Fruit fly (Drosophila melanogaster) whole organism, embryonic: Measurements from ENCODE around the gene betaGlu.
A peak's percentile ranks its signal among the peaks of the same experiment; 100 is the strongest.

Source experiments
- Bteb2 ChIP-seq: fragments of 200-800 bp; sonication (Bioruptor generic); optimal IDR thresholded peaks from 2 replicates; lab custom pipeline; 2016; ENCODE audit warnings: missing biosample characterization, missing genetic modification characterization
- CG10274 ChIP-seq: fragments of 200-800 bp; sonication (Bioruptor generic); optimal IDR thresholded peaks from 3 replicates; lab custom pipeline; 2017; ENCODE audit warnings: missing biosample characterization, mild to moderate bottlenecking, missing genetic modification characterization
- CG12104 ChIP-seq: fragments of 200-800 bp; sonication (Bioruptor generic); optimal IDR thresholded peaks from 3 replicates; lab custom pipeline; 2016; ENCODE audit warnings: missing biosample characterization, missing genetic modification characterization
- CG12744 ChIP-seq: fragments of 200-800 bp; sonication (Bioruptor generic); optimal IDR thresholded peaks from 2 replicates; lab custom pipeline; 2016; ENCODE audit warnings: missing biosample characterization, missing genetic modification characterization
- CG13424 ChIP-seq: fragments of 200-800 bp; sonication (Bioruptor generic); optimal IDR thresholded peaks from 2 replicates; lab custom pipeline; 2019; ENCODE audit warnings: missing biosample characterization, mild to moderate bottlenecking, missing genetic modification characterization, moderate library complexity
- CG13624 ChIP-seq: fragments of 200-800 bp; sonication (Bioruptor generic); optimal IDR thresholded peaks from 2 replicates; lab custom pipeline; 2016; ENCODE audit warnings: missing biosample characterization, missing genetic modification characterization
- CG15696 ChIP-seq: fragments of 200-800 bp; sonication (Bioruptor generic); optimal IDR thresholded peaks from 2 replicates; lab custom pipeline; 2019; ENCODE audit warnings: missing biosample characterization, mild to moderate bottlenecking, missing genetic modification characterization, moderate library complexity
- CG1602 ChIP-seq: fragments of 200-800 bp; sonication (Bioruptor generic); optimal IDR thresholded peaks from 3 replicates; lab custom pipeline; 2016; ENCODE audit warnings: missing biosample characterization, missing genetic modification characterization
- CG16863 ChIP-seq: fragments of 200-800 bp; sonication (Bioruptor generic); optimal IDR thresholded peaks from 3 replicates; lab custom pipeline; 2016; ENCODE audit warnings: missing biosample characterization, missing genetic modification characterization
- CG17359 ChIP-seq: fragments of 200-800 bp; sonication (Bioruptor generic); optimal IDR thresholded peaks from 3 replicates; lab custom pipeline; 2018; ENCODE audit warnings: missing biosample characterization, mild to moderate bottlenecking, missing genetic modification characterization, moderate library complexity
- CG17385 ChIP-seq: fragments of 200-800 bp; sonication (Bioruptor generic); optimal IDR thresholded peaks from 3 replicates; lab custom pipeline; 2018; ENCODE audit warnings: missing biosample characterization, mild to moderate bottlenecking, missing genetic modification characterization
- CG2120 ChIP-seq: fragments of 200-800 bp; sonication (Bioruptor generic); optimal IDR thresholded peaks from 3 replicates; lab custom pipeline; 2016; ENCODE audit warnings: missing biosample characterization, missing genetic modification characterization
- CG4328 ChIP-seq: fragments of 200-800 bp; sonication (Bioruptor generic); optimal IDR thresholded peaks from 3 replicates; lab custom pipeline; 2017; ENCODE audit warnings: missing biosample characterization, missing genetic modification reagents, missing genetic modification characterization
- CG4424 ChIP-seq: fragments of 200-800 bp; sonication (Bioruptor generic); optimal IDR thresholded peaks from 3 replicates; lab custom pipeline; 2016; ENCODE audit warnings: missing biosample characterization, missing genetic modification characterization
- CG6813 ChIP-seq: fragments of 200-800 bp; sonication (Bioruptor generic); optimal IDR thresholded peaks from 2 replicates; lab custom pipeline; 2017; ENCODE audit warnings: missing biosample characterization, missing genetic modification characterization, mild to moderate bottlenecking, moderate library complexity, missing genetic modification reagents
- CG7786 ChIP-seq: fragments of 200-800 bp; sonication (Bioruptor generic); optimal IDR thresholded peaks from 2 replicates; lab custom pipeline; 2016; ENCODE audit warnings: missing biosample characterization, missing genetic modification characterization
- CG9932 ChIP-seq: fragments of 200-800 bp; sonication (Bioruptor generic); IDR thresholded peaks from 2 replicates; pipeline ENCODE4 v1.3.6; 2022; ENCODE audit warnings: missing biosample characterization, missing genetic modification characterization
- D19A ChIP-seq: fragments of 200-800 bp; optimal IDR thresholded peaks from 3 replicates; lab custom pipeline; 2019; ENCODE audit warnings: missing biosample characterization, mild to moderate bottlenecking, missing genetic modification characterization, moderate library complexity
- Dp ChIP-seq: fragments of 200-800 bp; sonication (Bioruptor generic); optimal IDR thresholded peaks from 2 replicates; lab custom pipeline; 2018; ENCODE audit warnings: missing biosample characterization, mild to moderate bottlenecking, missing genetic modification characterization, moderate library complexity
- ERR ChIP-seq: fragments of 200-800 bp; sonication (Bioruptor generic); optimal IDR thresholded peaks from 2 replicates; lab custom pipeline; 2016; ENCODE audit warnings: missing biosample characterization, missing genetic modification characterization
- HHEX ChIP-seq: fragments of 200-800 bp; sonication (Bioruptor generic); optimal IDR thresholded peaks from 3 replicates; lab custom pipeline; 2017; ENCODE audit warnings: missing biosample characterization, mild to moderate bottlenecking, missing genetic modification characterization, missing genetic modification reagents
- HmgZ ChIP-seq: fragments of 200-800 bp; sonication (Bioruptor generic); optimal IDR thresholded peaks from 2 replicates; lab custom pipeline; 2018; ENCODE audit warnings: missing biosample characterization, mild to moderate bottlenecking, missing genetic modification characterization
- Lpt ChIP-seq: fragments of >200 bp; optimal IDR thresholded peaks from 2 replicates; lab custom pipeline; 2018; ENCODE audit warnings: missing biosample characterization, missing genetic modification characterization
- Nf-YC ChIP-seq: fragments of 200-800 bp; optimal IDR thresholded peaks from 3 replicates; lab custom pipeline; 2019; ENCODE audit warnings: missing biosample characterization, mild to moderate bottlenecking, missing genetic modification characterization, moderate library complexity
- Optix ChIP-seq: fragments of 200-800 bp; sonication (Bioruptor generic); IDR thresholded peaks from 3 replicates; pipeline ENCODE4 v1.3.6; 2022; ENCODE audit warnings: missing biosample characterization, missing genetic modification characterization
- Ptx1 ChIP-seq: fragments of 200-800 bp; sonication (Bioruptor generic); IDR thresholded peaks from 2 replicates; pipeline ENCODE4 v1.3.6; 2022; ENCODE audit warnings: missing biosample characterization, missing genetic modification characterization
- Scr ChIP-seq: fragments of 200-800 bp; sonication (Bioruptor generic); IDR thresholded peaks from 2 replicates; pipeline ENCODE4 v1.3.6; 2022; ENCODE audit warnings: missing biosample characterization, missing genetic modification characterization; ENCODE audit not compliant: partially characterized antibody
- ac ChIP-seq: fragments of 200-800 bp; sonication (Bioruptor generic); optimal IDR thresholded peaks from 3 replicates; lab custom pipeline; 2017; ENCODE audit warnings: missing biosample characterization, mild to moderate bottlenecking, missing genetic modification characterization
- amos ChIP-seq: fragments of 200-800 bp; sonication (Bioruptor generic); IDR thresholded peaks from 2 replicates; pipeline ENCODE4 v1.3.6; 2022; ENCODE audit warnings: missing biosample characterization, missing genetic modification characterization; ENCODE audit not compliant: partially characterized antibody
- ase ChIP-seq: fragments of 200-800 bp; sonication (Bioruptor generic); IDR thresholded peaks from 3 replicates; pipeline ENCODE4 v1.3.6; 2022; ENCODE audit warnings: missing biosample characterization, missing genetic modification characterization
- az2 ChIP-seq: fragments of 200-800 bp; sonication (Bioruptor generic); optimal IDR thresholded peaks from 3 replicates; lab custom pipeline; 2016; ENCODE audit warnings: missing biosample characterization, missing genetic modification characterization
- cas ChIP-seq: fragments of 200-800 bp; sonication (Bioruptor generic); IDR thresholded peaks from 2 replicates; pipeline ENCODE4 v1.3.6; 2022; ENCODE audit warnings: missing biosample characterization, missing genetic modification characterization
- cato ChIP-seq: fragments of 200-800 bp; sonication (Bioruptor generic); optimal IDR thresholded peaks from 2 replicates; lab custom pipeline; 2016; ENCODE audit warnings: missing biosample characterization, missing genetic modification characterization, borderline replicate concordance
- cg ChIP-seq: fragments of 200-800 bp; sonication (Bioruptor generic); optimal IDR thresholded peaks from 3 replicates; lab custom pipeline; 2019; ENCODE audit warnings: missing biosample characterization, mild to moderate bottlenecking, missing genetic modification characterization, moderate library complexity
- ci ChIP-seq: fragments of 200-800 bp; sonication (Bioruptor generic); IDR thresholded peaks from 3 replicates; pipeline ENCODE4 v1.3.6; 2022; ENCODE audit warnings: missing biosample characterization, missing genetic modification characterization
- dysf ChIP-seq: fragments of 200-800 bp; sonication (Bioruptor generic); IDR thresholded peaks from 3 replicates; pipeline ENCODE4 v1.3.6; 2022; ENCODE audit warnings: missing biosample characterization, missing genetic modification characterization
- fd102C ChIP-seq: fragments of 200-800 bp; sonication (Bioruptor generic); optimal IDR thresholded peaks from 2 replicates; lab custom pipeline; 2018; ENCODE audit warnings: missing biosample characterization, mild to moderate bottlenecking, missing genetic modification characterization, moderate library complexity
- grau ChIP-seq: fragments of 200-800 bp; optimal IDR thresholded peaks from 3 replicates; lab custom pipeline; 2019; ENCODE audit warnings: missing biosample characterization, mild to moderate bottlenecking, missing genetic modification characterization, moderate library complexity
- gro ChIP-seq: fragments of 200-800 bp; sonication (Bioruptor generic); optimal IDR thresholded peaks from 2 replicates; lab custom pipeline; 2016; ENCODE audit warnings: missing biosample characterization, missing genetic modification characterization
- h ChIP-seq: fragments of >200 bp; optimal IDR thresholded peaks from 2 replicates; lab custom pipeline; 2017
- hbn ChIP-seq: fragments of 200-800 bp; sonication (Bioruptor generic); IDR thresholded peaks from 2 replicates; pipeline ENCODE4 v1.3.6; 2022; ENCODE audit warnings: missing biosample characterization, missing genetic modification characterization; ENCODE audit not compliant: partially characterized antibody
- nau ChIP-seq: fragments of 200-800 bp; sonication (Bioruptor generic); optimal IDR thresholded peaks from 3 replicates; lab custom pipeline; 2017; ENCODE audit warnings: missing biosample characterization, mild to moderate bottlenecking, missing genetic modification characterization, missing genetic modification reagents
- nerfin-1 ChIP-seq: fragments of 200-800 bp; sonication (Bioruptor generic); optimal IDR thresholded peaks from 3 replicates; lab custom pipeline; 2019; ENCODE audit warnings: missing biosample characterization, mild to moderate bottlenecking, missing genetic modification characterization, moderate library complexity
- sima ChIP-seq: fragments of 200-800 bp; sonication (Bioruptor generic); optimal IDR thresholded peaks from 2 replicates; lab custom pipeline; 2016; ENCODE audit warnings: missing biosample characterization, missing genetic modification characterization
- sisA ChIP-seq: fragments of 200-800 bp; sonication (Bioruptor generic); IDR thresholded peaks from 2 replicates; pipeline ENCODE4 v1.3.6; 2022; ENCODE audit warnings: missing biosample characterization, missing genetic modification characterization
- stc ChIP-seq: fragments of 200-800 bp; sonication (Bioruptor generic); IDR thresholded peaks from 2 replicates; pipeline ENCODE4 v1.3.6; 2022; ENCODE audit warnings: missing biosample characterization, missing genetic modification characterization
- tio ChIP-seq: fragments of 200-800 bp; sonication (Bioruptor generic); optimal IDR thresholded peaks from 2 replicates; lab custom pipeline; 2017; ENCODE audit warnings: missing biosample characterization, missing genetic modification characterization, inconsistent platforms
- tup ChIP-seq: fragments of 200-800 bp; sonication (Bioruptor generic); optimal IDR thresholded peaks from 2 replicates; lab custom pipeline; 2016; ENCODE audit warnings: missing biosample characterization, mild to moderate bottlenecking, missing genetic modification characterization, moderate library complexity
- yki ChIP-seq: fragments of >200 bp; optimal IDR thresholded peaks from 3 replicates; lab custom pipeline; 2018
- zfh2 ChIP-seq: fragments of 200-800 bp; sonication (Bioruptor generic); optimal IDR thresholded peaks from 2 replicates; lab custom pipeline; 2016; ENCODE audit warnings: missing biosample characterization, missing genetic modification characterization

betaGlu gene

dm6 chr3R:31776583-31777362 lies 5.1 kb upstream of the betaGlu start, which contains the start of the genes CG2126 and faf (continued):
- TF ChIP-seq CG6813 (GFP tag; lab: Kevin White, UChicago) (peak; percentile 14), CG12104 (GFP tag; lab: Kevin White, UChicago) (peak; percentile 75), CG10274 (GFP tag; lab: Kevin White, UChicago) (no peak), CG16863 (GFP tag; lab: Kevin White, UChicago) (peak; percentile 13), CG4328 (peak; percentile 73), HmgZ (peak; percentile 70), nau (GFP tag; lab: Kevin White, UChicago) (no peak), CG17385 (GFP tag; lab: Kevin White, UChicago) (peak; percentile 77), sisA (peak; percentile 64), HHEX (GFP tag; lab: Kevin White, UChicago) (peak; percentile 69), ERR (no peak), CG4424 (peak; percentile 74), CG2120 (GFP tag; lab: Kevin White, UChicago) (peak; percentile 77), CG7786 (GFP tag; lab: Kevin White, UChicago) (peak; percentile 56), CG12744 (GFP tag; lab: Kevin White, UChicago) (peak; percentile 2), ac (GFP tag; lab: Kevin White, UChicago) (no peak), yki (lab: Kevin White, UChicago) (no peak), cato (GFP tag; lab: Kevin White, UChicago) (peak; percentile 60), Scr (GFP tag; lab: Robert Waterston, UW) (peak; percentile 59), Nf-YC (tag; lab: Kevin White, UChicago) (peak; percentile 76), D19A (no peak), CG15696 (tag; lab: Kevin White, UChicago) (peak; percentile 73), CG1602 (GFP tag; lab: Kevin White, UChicago) (peak; percentile 72), az2 (GFP tag; lab: Kevin White, UChicago) (peak; percentile 75), stc (peak; percentile 61), tio (GFP tag; lab: Kevin White, UChicago) (no peak), fd102C (GFP tag; lab: Kevin White, UChicago) (no peak), CG9932 (GFP tag; lab: Robert Waterston, UW) (peak; percentile 87), dysf (GFP tag; lab: Robert Waterston, UW) (peak; percentile 79), ase (peak; percentile 72; the same call in 1 of the 3 replicates), Dp (GFP tag; lab: Kevin White, UChicago) (peak; percentile 44), CG17359 (tag; lab: Kevin White, UChicago) (peak; percentile 78), Bteb2 (peak; percentile 41), tup (no peak), ci (GFP tag; lab: Robert Waterston, UW) (peak; percentile 84), amos (peak; percentile 44; the same call in 1 of the 2 replicates), Lpt (no peak), cas (peak; percentile 60; the same call in 1 of the 2 replicates), gro (peak; percentile 48), CG13424 (tag; lab: Kevin White, UChicago) (peak; percentile 87), zfh2 (peak; percentile 53), cg (GFP tag; lab: Kevin White, UChicago) (no peak), nerfin-1 (tag; lab: Kevin White, UChicago) (peak; percentile 45), sima (GFP tag; lab: Kevin White, UChicago) (no peak), grau (tag; lab: Kevin White, UChicago) (peak; percentile 79), h (lab: Kevin White, UChicago) (no peak), hbn (GFP tag; lab: Robert Waterston, UW) (no peak; the same call in 1 of the 2 replicates), Optix (GFP tag; lab: Robert Waterston, UW) (no peak; the same call in 2 of the 3 replicates), Ptx1 (GFP tag; lab: Robert Waterston, UW) (peak; percentile 84), CG13624 (GFP tag; lab: Kevin White, UChicago) (peak; percentile 37)
